Fruit fly (Drosophila melanogaster): ENCODE data around the gene CG13078.

The CG13078 gene

dm6 chr2L:19537779-19538456 lies 25.8 kb upstream of the CG13078 start, which contains the start of gene CG13082 (continued):
- TF ChIP-seq scrt (GFP tag; optimal IDR thresholded peaks at IDR 0.05), result no peak
- no peak for TF ChIP-seq C15 (GFP tag; IDR thresholded peaks at IDR 0.05)
- no peak for TF ChIP-seq CG15514 (GFP tag; optimal IDR thresholded peaks at IDR 0.05)
- TF ChIP-seq seq (GFP tag; IDR thresholded peaks at IDR 0.05), result no peak
- TF ChIP-seq unc-4 (GFP tag; IDR thresholded peaks at IDR 0.05; ENCODE audit: partially characterized antibody), result no peak
- no peak for TF ChIP-seq pros (GFP tag; optimal IDR thresholded peaks at IDR 0.05)
- TF ChIP-seq maf-S (GFP tag; optimal IDR thresholded peaks at IDR 0.05), result no peak
- TF ChIP-seq CG6689 (GFP tag; IDR thresholded peaks at IDR 0.05), result peak; percentile 51; the same call in 1 of the 2 replicates
- TF ChIP-seq bbx (GFP tag; IDR thresholded peaks at IDR 0.05; ENCODE audit: partially characterized antibody), result no peak
- TF ChIP-seq CG3163 (GFP tag; optimal IDR thresholded peaks at IDR 0.05), result no peak
- peak; percentile 5 for TF ChIP-seq pnt (GFP tag; optimal IDR thresholded peaks at IDR 0.05)
- TF ChIP-seq run (tag; optimal IDR thresholded peaks at IDR 0.05), result no peak
- TF ChIP-seq CG30020 (tag; optimal IDR thresholded peaks at IDR 0.05), result peak; percentile 12
- TF ChIP-seq CG7839 (tag; optimal IDR thresholded peaks at IDR 0.05), result peak; percentile 59
- TF ChIP-seq rib (GFP tag; IDR thresholded peaks at IDR 0.05), result no peak
- no peak for TF ChIP-seq CG3281 (GFP tag; optimal IDR thresholded peaks at IDR 0.05)
- no peak for TF ChIP-seq Dll (GFP tag; IDR thresholded peaks at IDR 0.05; ENCODE audit: partially characterized antibody)
- no peak for TF ChIP-seq CG31224 (GFP tag; IDR thresholded peaks at IDR 0.05)
- TF ChIP-seq CG11560 (tag; IDR thresholded peaks at IDR 0.05), result no peak
- peak; percentile 45 for TF ChIP-seq CG7556 (GFP tag; optimal IDR thresholded peaks at IDR 0.05)
- peak; percentile 2 for TF ChIP-seq Ets65A (GFP tag)
- peak; percentile 79 for TF ChIP-seq CG14710 (tag; optimal IDR thresholded peaks at IDR 0.05)
- no peak for TF ChIP-seq Deaf1 (tag; optimal IDR thresholded peaks at IDR 0.05)
- TF ChIP-seq B-H1 (GFP tag; IDR thresholded peaks at IDR 0.05), result no peak; the same call in 2 of the 3 replicates
- peak; percentile 61 for TF ChIP-seq CoRest (tag; optimal IDR thresholded peaks at IDR 0.05)
- no peak for TF ChIP-seq CG11695 (GFP tag; IDR thresholded peaks at IDR 0.05)
- TF ChIP-seq CG1647 (GFP tag; optimal IDR thresholded peaks at IDR 0.05), result no peak
- TF ChIP-seq gsb (GFP tag; IDR thresholded peaks at IDR 0.05), result no peak
- TF ChIP-seq ci (GFP tag; IDR thresholded peaks at IDR 0.05), result peak; percentile 54; the same call in 2 of the 3 replicates
- TF ChIP-seq CG6654 (GFP tag; optimal IDR thresholded peaks at IDR 0.05), result peak; percentile 33
- TF ChIP-seq pho (GFP tag; optimal IDR thresholded peaks at IDR 0.05), result peak; percentile 28
- peak; percentile 13; the same call in 1 of the 2 replicates for TF ChIP-seq onecut (GFP tag; IDR thresholded peaks at IDR 0.05)
- TF ChIP-seq CG4707 (GFP tag; optimal IDR thresholded peaks at IDR 0.05), result peak; percentile 2
- TF ChIP-seq HLH3B (GFP tag; IDR thresholded peaks at IDR 0.05), result no peak
- no peak for TF ChIP-seq hth (optimal IDR thresholded peaks at IDR 0.05)
- TF ChIP-seq dmrt99B (tag; optimal IDR thresholded peaks at IDR 0.05), result peak; percentile 54
- TF ChIP-seq CG2116 (GFP tag; optimal IDR thresholded peaks at IDR 0.05), result no peak
- TF ChIP-seq gce (GFP tag; IDR thresholded peaks at IDR 0.05), result no peak
- TF ChIP-seq H15 (GFP tag; IDR thresholded peaks at IDR 0.05), result 0 out of 3 replicates have a peak, but pooled peaks have one; percentile 11
- TF ChIP-seq ind (GFP tag; optimal IDR thresholded peaks at IDR 0.05), result peak; percentile 33
- TF ChIP-seq lov (optimal IDR thresholded peaks at IDR 0.05), result no peak
- no peak for TF ChIP-seq lov (GFP tag; IDR thresholded peaks at IDR 0.05)
- peak; percentile 41 for TF ChIP-seq Atf-2 (GFP tag; optimal IDR thresholded peaks at IDR 0.05)
- TF ChIP-seq Optix (GFP tag; IDR thresholded peaks at IDR 0.05), result peak; percentile 24; the same call in 1 of the 3 replicates
- peak; percentile 77 to 90 for TF ChIP-seq bsh (GFP tag; optimal IDR thresholded peaks at IDR 0.05)
- TF ChIP-seq HmgD (GFP tag; optimal IDR thresholded peaks at IDR 0.05), result no peak
- no peak for TF ChIP-seq schlank (tag; optimal IDR thresholded peaks at IDR 0.05)
- no peak for TF ChIP-seq toy (GFP tag; IDR thresholded peaks at IDR 0.05)
- no peak for TF ChIP-seq Rx (GFP tag; IDR thresholded peaks at IDR 0.05)
- no peak for TF ChIP-seq CG4282 (GFP tag; optimal IDR thresholded peaks at IDR 0.05)
- TF ChIP-seq CG17328 (GFP tag; IDR thresholded peaks at IDR 0.05), result peak; percentile 45
